Fruit fly (Drosophila melanogaster): ENCODE results near the gene CG9004.

The CG9004 gene

DNA sequence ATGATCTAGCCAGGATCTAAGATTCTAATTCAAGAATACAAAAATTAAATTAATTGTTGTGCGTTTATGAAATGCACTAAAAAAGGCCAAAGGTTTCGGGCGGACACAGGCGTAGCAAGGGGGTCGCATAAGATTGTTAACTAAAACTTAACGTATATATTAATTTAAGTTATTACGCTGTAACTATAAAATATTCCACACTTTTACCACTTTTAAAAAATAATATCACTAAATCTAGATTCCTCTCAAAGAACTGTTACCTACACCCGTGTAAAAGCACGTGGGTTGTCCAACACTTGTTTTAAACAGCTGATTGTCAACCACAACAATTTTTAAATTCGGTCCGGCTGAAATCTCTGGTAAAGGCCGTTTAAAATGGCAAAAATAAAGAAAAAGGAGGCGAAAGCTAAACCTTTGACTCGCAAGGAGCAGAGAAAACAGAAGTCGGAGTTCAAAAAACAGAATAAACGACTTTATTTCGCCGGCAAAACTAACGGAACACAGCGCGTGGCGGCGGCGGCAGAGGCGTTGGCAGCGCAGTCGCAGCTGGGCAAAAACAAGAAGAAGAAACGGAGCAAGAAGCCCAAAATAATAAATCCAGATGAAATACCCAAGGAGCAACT is at the start of gene CG9004, which contains the start of gene mRpL23 (continued):
- TF ChIP-seq CG12659 (GFP tag; optimal IDR thresholded peaks at IDR 0.05) (peak; percentile 99), Mrtf (GFP tag; IDR thresholded peaks at IDR 0.05) (peak; percentile 100), stc (GFP tag; IDR thresholded peaks at IDR 0.05) (peak; percentile 99), CG2199 (GFP tag; IDR thresholded peaks at IDR 0.05) (peak; percentile 99), h (optimal IDR thresholded peaks at IDR 0.05) (no peak), CG4854 (GFP tag; optimal IDR thresholded peaks at IDR 0.05) (peak; percentile 99), Meics (GFP tag; optimal IDR thresholded peaks at IDR 0.05) (peak; percentile 99), CG17568 (GFP tag; optimal IDR thresholded peaks at IDR 0.05) (peak; percentile 98), disco-r (GFP tag; optimal IDR thresholded peaks at IDR 0.05) (peak; percentile 97), fd3F (GFP tag; optimal IDR thresholded peaks at IDR 0.05) (peak; percentile 99), bsh (GFP tag; optimal IDR thresholded peaks at IDR 0.05) (peak; percentile 96 to 99), phol (tag; optimal IDR thresholded peaks at IDR 0.05) (peak; percentile 99), CG12299 (tag; optimal IDR thresholded peaks at IDR 0.05) (peak; percentile 98), Atf-2 (GFP tag; optimal IDR thresholded peaks at IDR 0.05) (peak; percentile 98), CG4282 (GFP tag; optimal IDR thresholded peaks at IDR 0.05) (peak; percentile 95), Drgx (GFP tag; IDR thresholded peaks at IDR 0.05) (peak; percentile 100), HLH4C (GFP tag; IDR thresholded peaks at IDR 0.05; ENCODE audit: partially characterized antibody) (no peak), CG16779 (GFP tag; IDR thresholded peaks at IDR 0.05) (peak; percentile 99), hkb (optimal IDR thresholded peaks at IDR 0.05) (peak; percentile 6), hkb (GFP tag; IDR thresholded peaks at IDR 0.05) (peak; percentile 99), sima (GFP tag; optimal IDR thresholded peaks at IDR 0.05) (peak; percentile 97), jing (GFP tag; optimal IDR thresholded peaks at IDR 0.05) (peak; percentile 98), CG31365 (tag; optimal IDR thresholded peaks at IDR 0.05) (peak; percentile 87), Pdp1 (GFP tag; optimal IDR thresholded peaks at IDR 0.05) (peak; percentile 98 to 99), Sox100B (GFP tag; optimal IDR thresholded peaks at IDR 0.05) (peak; percentile 97), Blimp-1 (GFP tag; optimal IDR thresholded peaks at IDR 0.05) (peak; percentile 98), crc (GFP tag; optimal IDR thresholded peaks at IDR 0.05) (peak; percentile 97), ap (GFP tag; IDR thresholded peaks at IDR 0.05) (peak; percentile 99), pan (optimal IDR thresholded peaks at IDR 0.05) (no peak), pan (GFP tag; optimal IDR thresholded peaks at IDR 0.05 in 1 of 2, IDR thresholded peaks at IDR 0.05 in 1 of 2) (peak in 1 of 2 experiments; percentile 100), ken (GFP tag; IDR thresholded peaks at IDR 0.05) (peak; percentile 100), cato (GFP tag; optimal IDR thresholded peaks at IDR 0.05; ENCODE audit: borderline replicate concordance) (peak; percentile 99), CG30020 (tag; optimal IDR thresholded peaks at IDR 0.05) (peak; percentile 89), CG10147 (GFP tag; optimal IDR thresholded peaks at IDR 0.05) (peak; percentile 98), pum (GFP tag; optimal IDR thresholded peaks at IDR 0.05) (peak; percentile 99), Ets65A (GFP tag) (peak; percentile 100), BEAF-32 (GFP tag; optimal IDR thresholded peaks at IDR 0.05) (peak; percentile 47), TFAM (GFP tag; optimal IDR thresholded peaks at IDR 0.05) (peak; percentile 93), HmgZ (tag; optimal IDR thresholded peaks at IDR 0.05) (peak; percentile 99), CG2712 (tag; optimal IDR thresholded peaks at IDR 0.05) (peak; percentile 99), CTCF (GFP tag; optimal IDR thresholded peaks at IDR 0.05) (peak; percentile 67), CG10462 (GFP tag; optimal IDR thresholded peaks at IDR 0.05) (peak; percentile 99), Sin3A (optimal IDR thresholded peaks at IDR 0.05) (peak; percentile 71), lbe (GFP tag; optimal IDR thresholded peaks at IDR 0.05) (peak; percentile 98), Fer3 (tag; optimal IDR thresholded peaks at IDR 0.05) (peak; percentile 99), Dip3 (GFP tag; optimal IDR thresholded peaks at IDR 0.05) (peak; percentile 99), tgo (GFP tag; IDR thresholded peaks at IDR 0.05) (peak; percentile 100), nom (GFP tag; optimal IDR thresholded peaks at IDR 0.05) (peak; percentile 94), B-H2 (GFP tag; optimal IDR thresholded peaks at IDR 0.05) (peak; percentile 99), shn (GFP tag; optimal IDR thresholded peaks at IDR 0.05) (peak; percentile 97), CG14441 (GFP tag; IDR thresholded peaks at IDR 0.05) (peak; percentile 100)
